Worm (Caenorhabditis elegans) whole organism, young adult: ENCODE measurements around the gene nhr-145.

Experiments used
- C06A6.2 ChIP-seq: fragments of 200-800 bp; sonication (Bioruptor generic); conservative IDR thresholded peaks from 2 replicates; pipeline ENCODE4 v1.3.6; 2022; ENCODE audit warnings: missing genetic modification characterization, missing compliant biosample characterization
- F10E7.11 ChIP-seq: sonication (generic microtip); optimal IDR thresholded peaks from 2 replicates; lab custom pipeline; 2017; ENCODE audit warnings: mild to moderate bottlenecking, missing genetic modification characterization, moderate library complexity, missing compliant biosample characterization
- F37B4.10 ChIP-seq: fragments of 200-800 bp; sonication (Bioruptor generic); IDR thresholded peaks from 2 replicates; pipeline ENCODE4 v1.3.6; 2022; ENCODE audit warnings: missing genetic modification characterization, missing compliant biosample characterization
- F57C9.4 ChIP-seq: sonication (generic microtip); optimal IDR thresholded peaks from 2 replicates; lab custom pipeline; 2017; ENCODE audit warnings: mild to moderate bottlenecking, missing genetic modification characterization, missing compliant biosample characterization
- T26A5.8 ChIP-seq: sonication (generic microtip); optimal IDR thresholded peaks from 2 replicates; lab custom pipeline; 2016; ENCODE audit warnings: missing genetic modification characterization, missing compliant biosample characterization
- Y67H2A.10 ChIP-seq: fragments of 200-800 bp; sonication (Bioruptor generic); conservative IDR thresholded peaks from 2 replicates; pipeline ENCODE4 v1.3.6; 2022; ENCODE audit warnings: missing genetic modification reagents, missing genetic modification characterization, missing compliant biosample characterization
- Y79H2A.3 ChIP-seq: fragments of 200-800 bp; sonication (Bioruptor generic); conservative IDR thresholded peaks from 2 replicates; pipeline ENCODE4 v1.3.6; 2022; ENCODE audit warnings: missing genetic modification reagents, missing genetic modification characterization, missing compliant biosample characterization
- Y95B8A.8 ChIP-seq: fragments of 200-800 bp; sonication (Bioruptor generic); IDR thresholded peaks from 2 replicates; pipeline ENCODE4 v1.3.6; 2022; ENCODE audit warnings: missing genetic modification reagents, missing genetic modification characterization, missing compliant biosample characterization
- ama-1 ChIP-seq, 3 experiments: fragments of 150-350 bp in 1 of 3; sonication (generic microtip) in 2 of 3; optimal IDR thresholded peaks; 2 replicates each; lab custom pipeline; 2014 to 2018; ENCODE audit warnings: missing biosample characterization in 2 of 3, missing genetic modification characterization in 2 of 3, missing genetic modification reagents in 2 of 3
- attf-5 ChIP-seq: fragments of 200-800 bp; sonication (Bioruptor generic); optimal IDR thresholded peaks from 2 replicates; lab custom pipeline; 2018; ENCODE audit warnings: mild to moderate bottlenecking, missing genetic modification characterization, missing compliant biosample characterization
- cebp-1 ChIP-seq, 2 experiments: fragments of 200-800 bp in 1 of 2; sonication (Bioruptor generic) in 1 of 2; sonication (generic microtip) in 1 of 2; IDR thresholded peaks in 1 of 2; optimal IDR thresholded peaks in 1 of 2; 2 replicates each; pipeline versions ENCODE4 v1.3.6 to Lab custom; 2017 to 2022; ENCODE audit warnings: missing compliant biosample characterization in 2 of 2, missing genetic modification characterization in 2 of 2, mild to moderate bottlenecking in 1 of 2, missing genetic modification reagents in 1 of 2, moderate library complexity in 1 of 2
- ceh-100 ChIP-seq: fragments of 200-800 bp; sonication (Bioruptor generic); IDR thresholded peaks from 2 replicates; pipeline ENCODE4 v1.3.6; 2022; ENCODE audit warnings: missing genetic modification reagents, missing genetic modification characterization, missing compliant biosample characterization
- ceh-27 ChIP-seq: fragments of 200-800 bp; sonication (Bioruptor generic); optimal IDR thresholded peaks from 2 replicates; lab custom pipeline; 2018; ENCODE audit warnings: mild to moderate bottlenecking, missing genetic modification characterization, moderate library complexity, missing compliant biosample characterization
- chd-7 ChIP-seq: sonication (generic microtip); optimal IDR thresholded peaks from 2 replicates; lab custom pipeline; 2016; ENCODE audit warnings: mild to moderate bottlenecking, missing genetic modification characterization, moderate library complexity, missing compliant biosample characterization
- die-1 ChIP-seq: sonication (generic microtip); optimal IDR thresholded peaks from 2 replicates; lab custom pipeline; 2016; ENCODE audit warnings: missing genotype, mild to moderate bottlenecking, missing genetic modification characterization, missing compliant biosample characterization
- dpff-1 ChIP-seq: sonication (generic microtip); optimal IDR thresholded peaks from 2 replicates; lab custom pipeline; 2017; ENCODE audit warnings: mild to moderate bottlenecking, missing genetic modification characterization, missing compliant biosample characterization
- ets-4 ChIP-seq: fragments of 200-800 bp; sonication (Bioruptor generic); optimal IDR thresholded peaks from 2 replicates; lab custom pipeline; 2018; ENCODE audit warnings: mild to moderate bottlenecking, missing genetic modification characterization, missing compliant biosample characterization
- let-526 ChIP-seq: fragments of 200-800 bp; sonication (Bioruptor generic); IDR thresholded peaks from 2 replicates; pipeline ENCODE4 v1.3.6; 2022; ENCODE audit warnings: missing genetic modification reagents, missing genetic modification characterization, missing compliant biosample characterization
- lin-26 ChIP-seq: fragments of 200-800 bp; sonication (Bioruptor generic); IDR thresholded peaks from 2 replicates; pipeline ENCODE4 v1.3.6; 2022; ENCODE audit warnings: missing genetic modification reagents, missing genetic modification characterization, missing compliant biosample characterization
- lsl-1 ChIP-seq: fragments of 200-800 bp; sonication (Bioruptor generic); optimal IDR thresholded peaks from 2 replicates; lab custom pipeline; 2018; ENCODE audit warnings: mild to moderate bottlenecking, missing genetic modification characterization, moderate library complexity, missing compliant biosample characterization
- madf-6 ChIP-seq: fragments of 200-800 bp; sonication (Bioruptor generic); IDR thresholded peaks from 2 replicates; pipeline ENCODE4 v1.3.6; 2022; ENCODE audit warnings: missing genetic modification reagents, missing genetic modification characterization, missing compliant biosample characterization
- mes-4 ChIP-seq: sonication (generic microtip); optimal IDR thresholded peaks from 2 replicates; lab custom pipeline; 2016; ENCODE audit warnings: missing genotype, missing genetic modification characterization, missing compliant biosample characterization
- nfya-1 ChIP-seq: sonication (generic microtip); optimal IDR thresholded peaks from 2 replicates; lab custom pipeline; 2017; ENCODE audit warnings: antibody characterized with exemption, missing compliant biosample characterization, missing genetic modification characterization, borderline replicate concordance; ENCODE audit not compliant: insufficient read depth
- nhr-120 ChIP-seq: fragments of 200-800 bp; sonication (Bioruptor generic); IDR thresholded peaks from 2 replicates; pipeline ENCODE4 v1.3.6; 2022; ENCODE audit warnings: missing genetic modification characterization, missing compliant biosample characterization
- rcor-1 ChIP-seq: fragments of 200-800 bp; sonication (Bioruptor generic); IDR thresholded peaks from 2 replicates; pipeline ENCODE4 v1.3.6; 2022; ENCODE audit warnings: missing genetic modification reagents, missing genetic modification characterization, missing compliant biosample characterization
- rec-8 ChIP-seq, 2 experiments: sonication (generic microtip); optimal IDR thresholded peaks; 2 replicates each; lab custom pipeline; 2016; ENCODE audit warnings: mild to moderate bottlenecking in 2 of 2, missing genetic modification characterization in 2 of 2, missing genetic modification reagents in 2 of 2, missing genotype in 2 of 2, missing biosample characterization in 1 of 2, missing compliant biosample characterization in 1 of 2, moderate library complexity in 1 of 2
- repo-1 ChIP-seq: sonication (generic microtip); optimal IDR thresholded peaks from 2 replicates; lab custom pipeline; 2017; ENCODE audit warnings: mild to moderate bottlenecking, missing genetic modification characterization, missing compliant biosample characterization
- rpc-1 ChIP-seq, 2 experiments: fragments of 150-350 bp in 1 of 2; sonication (generic microtip) in 1 of 2; optimal IDR thresholded peaks; 2 replicates each; lab custom pipeline; 2014 to 2018; ENCODE audit warnings: missing biosample characterization in 1 of 2, missing genetic modification characterization in 1 of 2, missing genetic modification reagents in 1 of 2, missing genotype in 1 of 2
- sea-2 ChIP-seq: fragments of 200-800 bp; sonication (Bioruptor generic); IDR thresholded peaks from 2 replicates; pipeline ENCODE4 v1.3.6; 2022; ENCODE audit warnings: missing genetic modification characterization, missing compliant biosample characterization
- snpc-1.3 ChIP-seq: sonication (generic microtip); optimal IDR thresholded peaks from 2 replicates; lab custom pipeline; 2017; ENCODE audit warnings: missing genetic modification characterization, mild to moderate bottlenecking, missing compliant biosample characterization, antibody characterized with exemption, moderate library complexity, missing genotype, missing genetic modification reagents; ENCODE audit not compliant: insufficient read depth
- tbp1 ChIP-seq: fragments of 200-800 bp; sonication (Bioruptor generic); optimal IDR thresholded peaks from 2 replicates; lab custom pipeline; 2018; ENCODE audit warnings: mild to moderate bottlenecking, missing genetic modification characterization, missing compliant biosample characterization
- xnd-1 ChIP-seq: sonication (generic microtip); optimal IDR thresholded peaks from 2 replicates; lab custom pipeline; 2016; ENCODE audit warnings: missing genotype, missing genetic modification reagents, missing genetic modification characterization, missing compliant biosample characterization
- ztf-22 ChIP-seq: fragments of 200-800 bp; sonication (Bioruptor generic); optimal IDR thresholded peaks from 2 replicates; lab custom pipeline; 2018; ENCODE audit warnings: mild to moderate bottlenecking, missing genetic modification characterization, moderate library complexity, missing compliant biosample characterization
- ztf-28 ChIP-seq: fragments of 200-800 bp; sonication (Bioruptor generic); IDR thresholded peaks from 2 replicates; pipeline ENCODE4 v1.3.6; 2022; ENCODE audit warnings: missing genetic modification reagents, missing genetic modification characterization, missing compliant biosample characterization
- ztf-6 ChIP-seq: fragments of 200-800 bp; sonication (Bioruptor generic); IDR thresholded peaks from 2 replicates; pipeline ENCODE4 v1.3.6; 2022; ENCODE audit warnings: missing genetic modification reagents, missing genetic modification characterization, missing compliant biosample characterization

The nhr-145 gene

ce11 chrV:19125812-19126211, 38.3 kb downstream of the nhr-145 start (continued):
- TF ChIP-seq nhr-120 (no peak), ztf-28 (GFP tag; lab: Robert Waterston, UW) (peak; percentile 80), attf-5 (GFP tag; lab: Kevin White, UChicago) (peak; percentile 53), F37B4.10 (GFP tag; lab: Robert Waterston, UW) (no peak), madf-6 (peak; percentile 79), ama-1 (optimal IDR thresholded peaks at IDR 0.05; lab: Kevin White, UChicago) (no peak), ama-1 (GFP tag; optimal IDR thresholded peaks at IDR 0.05; lab: Kevin White, UChicago) (peak in 1 of 2 experiments; percentile 69), ceh-100 (GFP tag; lab: Robert Waterston, UW) (peak; percentile 45; the same call in 1 of the 2 replicates), lin-26 (peak; percentile 93), xnd-1 (tag; lab: Kevin White, UChicago) (no peak), rpc-1 (optimal IDR thresholded peaks at IDR 0.05; lab: Kevin White, UChicago) (peak; percentile 83), rpc-1 (tag; optimal IDR thresholded peaks at IDR 0.05; lab: Kevin White, UChicago) (peak; percentile 83), lsl-1 (peak; percentile 58), tbp1 (GFP tag; lab: Kevin White, UChicago) (peak; percentile 97), rcor-1 (GFP tag; lab: Robert Waterston, UW) (peak; percentile 57), Y79H2A.3 (peak; percentile 57; the same call in 1 of the 2 replicates), ztf-6 (no peak), cebp-1 (GFP tag; IDR thresholded peaks at IDR 0.05; lab: Robert Waterston, UW) (no peak), cebp-1 (tag; optimal IDR thresholded peaks at IDR 0.05; lab: Kevin White, UChicago) (peak; percentile 79)

- no peak for TF ChIP-seq ets-4
- TF ChIP-seq T26A5.8 (tag; lab: Kevin White, UChicago), result no peak
- no peak for TF ChIP-seq sea-2 (GFP tag; lab: Robert Waterston, UW)
- no peak for TF ChIP-seq dpff-1
- TF ChIP-seq mes-4, result no peak
- TF ChIP-seq ceh-27 (GFP tag; lab: Kevin White, UChicago), result no peak
- no peak for TF ChIP-seq C06A6.2 (GFP tag; lab: Robert Waterston, UW)
- no peak for TF ChIP-seq die-1
- no peak for TF ChIP-seq snpc-1.3 (tag; lab: Kevin White, UChicago)
- TF ChIP-seq Y67H2A.10 (GFP tag; lab: Robert Waterston, UW), result no peak
- TF ChIP-seq ztf-22 (GFP tag; lab: Kevin White, UChicago), result no peak
- no peak for TF ChIP-seq chd-7 (tag; lab: Kevin White, UChicago)
- no peak for TF ChIP-seq F57C9.4 (tag; lab: Kevin White, UChicago)
- no peak for TF ChIP-seq xnd-1 (tag; lab: Kevin White, UChicago)
- TF ChIP-seq let-526 (GFP tag; lab: Robert Waterston, UW), result no peak
- TF ChIP-seq Y95B8A.8 (GFP tag; lab: Robert Waterston, UW), result no peak
- no peak for TF ChIP-seq F10E7.11 (tag; lab: Kevin White, UChicago)
- TF ChIP-seq nfya-1, result no peak
- no peak for TF ChIP-seq repo-1 (tag; lab: Kevin White, UChicago)
- no peak for TF ChIP-seq rec-8 (tag; optimal IDR thresholded peaks at IDR 0.05; lab: Kevin White, UChicago)
- TF ChIP-seq, all 124 proteins: peak for 0
Measured at ce11 chrV:19127225-19127624, 39.7 kb downstream of the nhr-145 start, which contains the start of gene dyf-17. Gene dyf-17 (plus strand): TSS chrV:19127525.
